Worm (Caenorhabditis elegans) whole organism, late embryonic: ENCODE data around the gene C33H5.1.

Experiments
- T23F11.4 ChIP-seq: fragments of 200-800 bp; sonication (Bioruptor generic); optimal IDR thresholded peaks from 2 replicates; lab custom pipeline; 2018; ENCODE audit warnings: mild to moderate bottlenecking, missing genetic modification characterization, missing compliant biosample characterization
- ama-1 ChIP-seq: fragments of 150-350 bp; optimal IDR thresholded peaks from 2 replicates; lab custom pipeline; 2014
- eyg-1 ChIP-seq: sonication (generic microtip); optimal IDR thresholded peaks from 2 replicates; lab custom pipeline; 2016; ENCODE audit warnings: missing genotype, missing genetic modification characterization, missing compliant biosample characterization
- fkh-10 ChIP-seq: fragments of 150-350 bp; optimal IDR thresholded peaks from 2 replicates; lab custom pipeline; 2014; ENCODE audit warnings: missing biosample characterization, missing genetic modification reagents, missing genetic modification characterization
- hlh-15 ChIP-seq: sonication (generic microtip); optimal IDR thresholded peaks from 2 replicates; lab custom pipeline; 2016; ENCODE audit warnings: missing genetic modification characterization, missing compliant biosample characterization
- lin-11 ChIP-seq: fragments of 200-800 bp; sonication (Bioruptor generic); optimal IDR thresholded peaks from 2 replicates; lab custom pipeline; 2018; ENCODE audit warnings: mild to moderate bottlenecking, missing genetic modification characterization, missing compliant biosample characterization
- pros-1 ChIP-seq: fragments of 150-350 bp; optimal IDR thresholded peaks from 2 replicates; lab custom pipeline; 2014; ENCODE audit warnings: missing biosample characterization, missing genetic modification reagents, missing genetic modification characterization
- sox-2 ChIP-seq: fragments of 200-800 bp; sonication (Bioruptor generic); IDR thresholded peaks from 2 replicates; pipeline ENCODE4 v1.3.6; 2022; ENCODE audit warnings: missing genetic modification reagents, missing genetic modification characterization, missing compliant biosample characterization
- sox-4 ChIP-seq: sonication (generic microtip); optimal IDR thresholded peaks from 2 replicates; lab custom pipeline; 2017; ENCODE audit warnings: mild to moderate bottlenecking, missing genetic modification characterization, inconsistent platforms, missing compliant biosample characterization
- tbx-2 ChIP-seq: sonication (generic microtip); optimal IDR thresholded peaks from 2 replicates; lab custom pipeline; 2016; ENCODE audit warnings: missing genetic modification characterization, missing compliant biosample characterization
- tbx-7 ChIP-seq: sonication (generic microtip); optimal IDR thresholded peaks from 2 replicates; lab custom pipeline; 2016; ENCODE audit warnings: missing genotype, missing genetic modification characterization, missing compliant biosample characterization
- zip-5 ChIP-seq: sonication (generic microtip); optimal IDR thresholded peaks from 2 replicates; lab custom pipeline; 2016; ENCODE audit warnings: missing genetic modification characterization, missing compliant biosample characterization

ce11 chrIV:7830151-7830550, 21.4 kb downstream of the C33H5.1 start, which contains the start of gene mvb-12:
- TF ChIP-seq sox-4 (tag; lab: Kevin White, UChicago) (no peak), ama-1 (lab: Kevin White, UChicago) (no peak), T23F11.4 (no peak), tbx-7 (no peak), fkh-10 (GFP tag; lab: Kevin White, UChicago) (no peak), pros-1 (tag; lab: Kevin White, UChicago) (no peak), lin-11 (tag; lab: Kevin White, UChicago) (no peak), sox-2 (GFP tag; lab: Robert Waterston, UW) (no peak), hlh-15 (tag; lab: Kevin White, UChicago) (no peak), zip-5 (tag; lab: Kevin White, UChicago) (no peak), tbx-2 (tag; lab: Kevin White, UChicago) (no peak), eyg-1 (tag; lab: Kevin White, UChicago) (no peak)
